Fruit fly (Drosophila melanogaster) whole organism, prepupa: ENCODE measurements around the gene CG5846.

Experiments used
- CG9139 ChIP-seq: fragments of 200-800 bp; sonication (Bioruptor generic); optimal IDR thresholded peaks from 3 replicates; lab custom pipeline; 2017; ENCODE audit warnings: missing biosample characterization, mild to moderate bottlenecking, missing genetic modification characterization
- Sox102F ChIP-seq: fragments of 200-800 bp; sonication (Bioruptor generic); optimal IDR thresholded peaks from 2 replicates; lab custom pipeline; 2016; ENCODE audit warnings: missing biosample characterization, mild to moderate bottlenecking, missing genetic modification characterization

dm6 chr2L:9943521-9943920 lies 13.5 kb downstream of the CG5846 start:
- TF ChIP-seq Sox102F (GFP tag; lab: Kevin White, UChicago), result no peak
- no peak for TF ChIP-seq CG9139
